Worm (Caenorhabditis elegans) whole organism, L4 larva: Measurements from ENCODE around the gene T06A10.2.
A peak's percentile ranks its signal among the peaks of the same experiment; 100 is the strongest.

Experiments used
- F49E8.2 ChIP-seq: sonication (generic microtip); optimal IDR thresholded peaks from 2 replicates; lab custom pipeline; 2016; ENCODE audit warnings: missing compliant biosample characterization, mild to moderate bottlenecking, missing genetic modification characterization, borderline replicate concordance
- T20F7.1 ChIP-seq: fragments of 200-800 bp; sonication (Bioruptor generic); optimal IDR thresholded peaks from 2 replicates; lab custom pipeline; 2018; ENCODE audit warnings: mild to moderate bottlenecking, missing genetic modification characterization, missing compliant biosample characterization
- T26A8.4 ChIP-seq: fragments of 200-800 bp; sonication (Bioruptor generic); IDR thresholded peaks from 2 replicates; pipeline ENCODE4 v1.3.6; 2022; ENCODE audit warnings: missing genetic modification characterization, missing compliant biosample characterization
- Y48G9A.11 ChIP-seq: fragments of 200-800 bp; sonication (Bioruptor generic); IDR thresholded peaks from 2 replicates; pipeline ENCODE4 v1.3.6; 2022; ENCODE audit warnings: missing genetic modification reagents, missing genetic modification characterization, missing compliant biosample characterization
- Y75B8A.6 ChIP-seq: fragments of 200-800 bp; sonication (Bioruptor generic); IDR thresholded peaks from 2 replicates; pipeline ENCODE4 v1.3.6; 2022; ENCODE audit warnings: missing genetic modification reagents, missing genetic modification characterization, missing compliant biosample characterization
- ZK337.2 ChIP-seq: fragments of 200-800 bp; sonication (Bioruptor generic); IDR thresholded peaks from 2 replicates; pipeline ENCODE4 v1.3.6; 2022; ENCODE audit warnings: missing genetic modification reagents, missing genetic modification characterization, missing compliant biosample characterization
- aly-2 ChIP-seq: sonication (generic microtip); optimal IDR thresholded peaks from 2 replicates; lab custom pipeline; 2018; ENCODE audit warnings: missing biosample characterization, missing genetic modification characterization
- ceh-28 ChIP-seq: fragments of 150-350 bp; optimal IDR thresholded peaks from 2 replicates; lab custom pipeline; 2014; ENCODE audit warnings: missing biosample characterization, missing genetic modification reagents, missing genetic modification characterization
- ceh-32 ChIP-seq: sonication (generic microtip); optimal IDR thresholded peaks from 2 replicates; lab custom pipeline; 2016; ENCODE audit warnings: mild to moderate bottlenecking, missing genetic modification characterization, missing compliant biosample characterization; ENCODE audit not compliant: poor library complexity
- ceh-44 ChIP-seq: fragments of 200-800 bp; sonication (Bioruptor generic); IDR thresholded peaks from 2 replicates; pipeline ENCODE4 v1.3.6; 2022; ENCODE audit warnings: missing genetic modification reagents, missing genetic modification characterization, missing compliant biosample characterization
- ceh-62 ChIP-seq: sonication (generic microtip); optimal IDR thresholded peaks from 2 replicates; lab custom pipeline; 2017; ENCODE audit warnings: missing biosample characterization, missing genetic modification characterization
- cey-2 ChIP-seq: sonication (generic microtip); optimal IDR thresholded peaks from 3 replicates; lab custom pipeline; 2017; ENCODE audit warnings: missing genetic modification characterization, mild to moderate bottlenecking, missing compliant biosample characterization, antibody characterized with exemption, borderline replicate concordance; ENCODE audit not compliant: insufficient read depth
- dmd-6 ChIP-seq: fragments of 200-800 bp; sonication (Bioruptor generic); IDR thresholded peaks from 2 replicates; pipeline ENCODE4 v1.3.6; 2022; ENCODE audit warnings: missing genetic modification reagents, missing genetic modification characterization, missing compliant biosample characterization
- dpl-1 ChIP-seq: fragments of 150-350 bp; optimal IDR thresholded peaks from 2 replicates; lab custom pipeline; 2014; ENCODE audit warnings: missing biosample characterization, missing genetic modification reagents, missing genetic modification characterization
- fkh-10 ChIP-seq: fragments of 150-350 bp; optimal IDR thresholded peaks from 2 replicates; lab custom pipeline; 2014; ENCODE audit warnings: missing biosample characterization, missing genetic modification reagents, missing genetic modification characterization
- hif-1 ChIP-seq, 2 experiments: sonication (generic microtip); optimal IDR thresholded peaks; 2 replicates each; lab custom pipeline; 2016 to 2017; ENCODE audit warnings: missing compliant biosample characterization in 2 of 2, missing genetic modification characterization in 2 of 2, missing genetic modification reagents in 2 of 2, missing genotype in 2 of 2, mild to moderate bottlenecking in 1 of 2
- hlh-30 ChIP-seq: sonication (generic microtip); optimal IDR thresholded peaks from 2 replicates; lab custom pipeline; 2017; ENCODE audit warnings: antibody characterized with exemption, mild to moderate bottlenecking, missing genetic modification characterization, missing compliant biosample characterization; ENCODE audit not compliant: insufficient read depth
- lim-7 ChIP-seq: fragments of 200-800 bp; sonication (Bioruptor generic); IDR thresholded peaks from 2 replicates; pipeline ENCODE4 v1.3.6; 2022; ENCODE audit warnings: missing genetic modification characterization, missing compliant biosample characterization
- lin-15B ChIP-seq: fragments of 150-350 bp; sonication (generic microtip); optimal IDR thresholded peaks from 3 replicates; lab custom pipeline; 2014; ENCODE audit warnings: missing biosample characterization, missing genetic modification characterization
- lin-38 ChIP-seq: fragments of 200-800 bp; sonication (Bioruptor generic); IDR thresholded peaks from 2 replicates; pipeline ENCODE4 v1.3.6; 2022; ENCODE audit warnings: missing genetic modification reagents, missing genetic modification characterization, missing compliant biosample characterization
- lir-3 ChIP-seq: sonication (generic microtip); optimal IDR thresholded peaks from 2 replicates; lab custom pipeline; 2016; ENCODE audit warnings: mild to moderate bottlenecking, missing genetic modification characterization, missing compliant biosample characterization
- madf-9 ChIP-seq: fragments of 200-800 bp; sonication (Bioruptor generic); conservative IDR thresholded peaks from 2 replicates; pipeline ENCODE4 v1.3.6; 2022; ENCODE audit warnings: missing genetic modification reagents, missing genetic modification characterization, missing compliant biosample characterization
- mdt-29 ChIP-seq: fragments of 200-800 bp; sonication (Bioruptor generic); IDR thresholded peaks from 2 replicates; pipeline ENCODE4 v1.3.6; 2022; ENCODE audit warnings: missing genetic modification reagents, missing genetic modification characterization, missing compliant biosample characterization
- mxl-3 ChIP-seq: fragments of 200-800 bp; sonication (Bioruptor generic); optimal IDR thresholded peaks from 2 replicates; lab custom pipeline; 2018; ENCODE audit warnings: mild to moderate bottlenecking, missing genetic modification characterization, missing compliant biosample characterization
- nhr-10 ChIP-seq: fragments of 150-350 bp; optimal IDR thresholded peaks from 2 replicates; lab custom pipeline; 2014; ENCODE audit warnings: missing biosample characterization, missing genetic modification characterization
- nhr-111 ChIP-seq: fragments of 200-800 bp; sonication (Bioruptor generic); optimal IDR thresholded peaks from 2 replicates; lab custom pipeline; 2018; ENCODE audit warnings: mild to moderate bottlenecking, missing genetic modification characterization, missing compliant biosample characterization
- nhr-77 ChIP-seq: fragments of 150-350 bp; optimal IDR thresholded peaks from 2 replicates; lab custom pipeline; 2014; ENCODE audit warnings: missing biosample characterization, missing genetic modification characterization
- rbr-2 ChIP-seq: sonication (generic microtip); optimal IDR thresholded peaks from 2 replicates; lab custom pipeline; 2016; ENCODE audit warnings: missing genotype, missing genetic modification characterization, missing compliant biosample characterization
- sdz-12 ChIP-seq: fragments of 200-800 bp; sonication (Bioruptor generic); optimal IDR thresholded peaks from 2 replicates; lab custom pipeline; 2018; ENCODE audit warnings: mild to moderate bottlenecking, missing genetic modification characterization, missing compliant biosample characterization
- set-16 ChIP-seq: fragments of 200-800 bp; sonication (Bioruptor generic); IDR thresholded peaks from 2 replicates; pipeline ENCODE4 v1.3.6; 2022; ENCODE audit warnings: missing genetic modification reagents, missing genetic modification characterization, missing compliant biosample characterization
- snpc-1.2 ChIP-seq: fragments of 200-800 bp; sonication (Bioruptor generic); IDR thresholded peaks from 2 replicates; pipeline ENCODE4 v1.3.6; 2022; ENCODE audit warnings: missing genetic modification reagents, missing genetic modification characterization, missing compliant biosample characterization
- spr-1 ChIP-seq: sonication (generic microtip); optimal IDR thresholded peaks from 2 replicates; lab custom pipeline; 2016; ENCODE audit warnings: mild to moderate bottlenecking, missing genetic modification characterization, missing compliant biosample characterization
- unc-39 ChIP-seq: sonication (generic microtip); optimal IDR thresholded peaks from 2 replicates; lab custom pipeline; 2017; ENCODE audit warnings: missing biosample characterization, missing genetic modification characterization

T06A10.2 gene

DNA sequence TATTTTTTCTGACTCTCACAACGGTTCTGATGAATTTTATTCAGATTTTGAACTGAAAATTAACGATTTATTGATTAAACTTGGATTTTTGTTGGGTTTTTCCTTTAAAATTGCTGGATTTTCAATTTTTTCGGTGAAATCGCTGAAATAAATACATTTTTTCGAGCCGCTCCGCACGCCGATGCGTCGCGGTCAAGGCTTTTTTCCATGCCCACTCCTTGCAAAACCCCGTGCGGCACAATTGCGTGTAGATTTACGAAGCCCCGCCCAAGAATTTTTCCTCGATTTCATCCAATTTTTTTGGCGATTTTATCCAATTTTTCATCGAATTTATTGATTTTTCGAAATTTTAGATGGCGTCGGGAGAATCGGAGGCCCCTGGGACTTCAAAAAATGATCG, 29.9 kb upstream of the T06A10.2 start, which contains the start of gene gtsf-1 (continued):
- peak; percentile 33 for TF ChIP-seq hlh-30 (tag; lab: Kevin White, UChicago)
- peak; percentile 67 for TF ChIP-seq Y48G9A.11 (GFP tag; lab: Robert Waterston, UW)
- TF ChIP-seq nhr-111: no peak
- no peak for TF ChIP-seq Y75B8A.6 (GFP tag; lab: Robert Waterston, UW)
- no peak for TF ChIP-seq sdz-12
- TF ChIP-seq madf-9 (GFP tag; lab: Robert Waterston, UW): 0 out of 2 replicates have a peak, but pooled peaks have one; percentile 10
- TF ChIP-seq ZK337.2 (GFP tag; lab: Robert Waterston, UW): no peak
- TF ChIP-seq mdt-29 (GFP tag; lab: Robert Waterston, UW): peak; percentile 59
- peak; percentile 66 for TF ChIP-seq lin-15B (tag; lab: Kevin White, UChicago)
- peak; percentile 67 for TF ChIP-seq dpl-1 (GFP tag; lab: Kevin White, UChicago)
- peak; percentile 59; the same call in 1 of the 2 replicates for TF ChIP-seq dmd-6 (GFP tag; lab: Robert Waterston, UW)
- peak; percentile 60 for TF ChIP-seq F49E8.2 (tag; lab: Kevin White, UChicago)
- TF ChIP-seq nhr-10 (tag; lab: Kevin White, UChicago): peak; percentile 16
- TF ChIP-seq nhr-77 (tag; lab: Kevin White, UChicago): peak; percentile 83
- TF ChIP-seq spr-1 (tag; lab: Kevin White, UChicago): no peak
- TF ChIP-seq ceh-28: no peak
- TF ChIP-seq ceh-32: no peak
- TF ChIP-seq fkh-10 (GFP tag; lab: Kevin White, UChicago): peak; percentile 28

DNA sequence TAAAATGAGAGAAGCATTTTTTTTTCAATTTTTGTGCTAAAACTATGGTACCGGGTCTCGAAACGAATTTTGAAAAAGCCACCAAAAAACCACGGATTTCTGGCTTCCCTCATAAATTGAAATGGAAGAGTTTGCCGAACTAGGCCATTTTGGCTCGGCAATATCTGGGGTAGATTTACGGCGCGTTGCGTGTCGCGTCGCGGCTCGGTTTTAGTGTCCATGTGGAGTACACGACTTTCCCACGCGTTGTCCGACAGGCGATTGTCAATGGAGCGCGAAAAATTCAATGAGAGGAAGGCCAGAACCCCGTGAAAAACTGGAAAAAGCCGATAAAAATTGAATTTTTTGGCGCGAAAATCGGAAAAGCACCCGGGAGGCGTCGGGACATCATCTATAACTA, 28.9 kb upstream of the T06A10.2 start:
- TF ChIP-seq lin-38 (GFP tag; lab: Robert Waterston, UW) (0 out of 2 replicates have a peak, but pooled peaks have one; percentile 25), snpc-1.2 (GFP tag; lab: Robert Waterston, UW) (peak; percentile 43; the same call in 1 of the 2 replicates)

DNA sequence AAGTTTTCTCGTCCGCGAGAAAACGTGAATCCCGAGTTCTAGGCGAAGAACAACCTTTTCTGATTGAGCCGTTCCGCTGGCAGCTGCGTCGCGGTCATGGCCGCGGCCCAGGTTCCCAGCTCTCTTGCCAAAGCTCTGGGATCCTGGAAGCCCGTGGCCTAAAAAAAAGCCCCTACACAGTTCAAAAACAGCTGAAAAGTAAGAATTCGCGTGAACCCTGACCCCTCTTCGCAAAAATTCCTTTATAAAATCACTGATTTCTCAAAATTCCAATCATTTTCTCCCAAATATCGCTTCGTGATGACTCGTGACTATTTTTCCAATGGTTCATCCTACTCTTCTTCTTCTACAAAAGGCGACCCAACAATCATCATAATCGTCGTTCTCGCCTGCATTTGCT, 28.2 kb upstream of the T06A10.2 start, which contains the start of gene T06A10.107:
Gene T06A10.107, plus strand, starts transcription at position 301 of the 400 bp plus-strand sequence.
- peak; percentile 67 for TF ChIP-seq set-16 (GFP tag; lab: Robert Waterston, UW)
- TF ChIP-seq T26A8.4 (GFP tag; lab: Robert Waterston, UW): no peak

DNA sequence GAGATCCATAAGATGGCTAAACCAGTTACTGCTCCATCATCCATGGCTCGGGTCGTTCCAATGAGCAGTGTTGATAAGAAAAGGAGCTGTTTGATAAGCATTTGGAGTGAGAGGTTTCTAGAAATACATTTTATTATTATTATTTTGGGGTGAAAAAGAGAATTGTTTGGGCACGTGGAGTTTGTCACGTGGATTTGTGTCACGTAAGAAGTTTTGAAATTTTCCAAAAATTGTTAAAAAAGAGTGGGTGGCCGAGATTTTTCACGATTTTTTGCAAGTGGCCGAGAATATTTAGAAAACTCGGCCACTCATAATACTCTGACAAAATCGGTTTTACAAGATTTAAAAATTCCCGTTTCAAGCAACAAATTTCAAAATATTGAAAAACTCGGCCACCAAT, 26.5 kb upstream of the T06A10.2 start, which contains the start of gene T06A10.106:
Gene T06A10.106, minus strand, starts transcription at position 101 of the 400 bp plus-strand sequence.
- no peak for TF ChIP-seq aly-2 (tag; lab: Kevin White, UChicago)
- TF ChIP-seq lim-7: no peak
- no peak for TF ChIP-seq ceh-44
- TF ChIP-seq lir-3 (tag; lab: Kevin White, UChicago): no peak
- TF ChIP-seq ceh-62 (tag; lab: Kevin White, UChicago): no peak
- TF ChIP-seq hif-1 (tag; optimal IDR thresholded peaks at IDR 0.05; lab: Kevin White, UChicago): no peak
- TF ChIP-seq unc-39 (tag; lab: Kevin White, UChicago): no peak
- TF ChIP-seq snpc-1.2 (GFP tag; lab: Robert Waterston, UW): no peak

ce11 chrIV:16882414-16882813, 13.0 kb upstream of the T06A10.2 start:
- TF ChIP-seq snpc-1.2 (GFP tag; lab: Robert Waterston, UW): 0 out of 2 replicates have a peak, but pooled peaks have one; percentile 48

DNA sequence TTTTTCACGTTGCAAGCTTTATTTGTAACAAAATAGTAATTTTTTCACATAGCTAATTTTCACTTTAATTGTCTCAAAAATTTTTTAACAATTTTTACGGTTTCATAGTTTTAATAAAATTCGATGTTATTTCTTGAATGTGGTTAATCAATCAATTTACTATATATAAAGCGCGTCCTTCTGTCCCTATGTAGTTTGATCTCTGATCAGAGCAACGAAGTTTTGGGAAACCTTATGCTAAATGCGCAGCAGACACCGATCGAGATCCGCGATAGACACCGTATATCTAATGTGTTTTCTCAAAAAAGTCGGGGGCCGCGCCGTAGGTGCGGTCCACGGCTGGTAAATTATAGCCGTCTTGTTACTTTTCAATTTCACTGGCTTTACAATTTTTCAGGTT, 6.8 kb upstream of the T06A10.2 start:
- TF ChIP-seq T20F7.1 (GFP tag; lab: Kevin White, UChicago) (no peak), rbr-2 (tag; lab: Kevin White, UChicago) (no peak), lin-15B (tag; lab: Kevin White, UChicago) (no peak), mxl-3 (GFP tag; lab: Kevin White, UChicago) (no peak), snpc-1.2 (GFP tag; lab: Robert Waterston, UW) (peak; percentile 65), cey-2 (tag; lab: Kevin White, UChicago) (no peak)
